Fruit fly (Drosophila melanogaster): ENCODE results near the gene CG17292.

CG17292 gene

DNA sequence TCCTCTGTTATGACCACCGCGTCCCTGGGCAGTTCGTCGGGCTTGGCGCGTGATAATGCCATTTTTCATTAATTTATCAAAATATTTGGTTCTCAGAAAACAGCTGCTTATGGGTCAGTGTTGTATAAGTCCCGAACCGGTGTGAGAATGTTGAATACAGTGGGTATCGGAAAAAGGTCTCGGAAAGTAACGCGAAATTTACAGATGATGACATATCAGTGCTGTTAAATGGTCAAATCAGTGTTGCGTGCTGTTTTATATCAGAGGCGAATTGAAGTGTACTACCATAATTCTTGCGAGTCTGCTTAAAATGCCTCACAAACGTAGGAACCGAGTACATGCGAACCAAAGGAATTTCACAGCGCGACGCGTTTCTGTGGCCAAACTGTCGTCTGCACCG lies 12.4 kb downstream of the CG17292 start, which contains the start of the genes CG13392 and Rcd4 (continued):
- peak; percentile 38 for TF ChIP-seq corto (GFP tag; optimal IDR thresholded peaks at IDR 0.05)
- TF ChIP-seq NfI (GFP tag; optimal IDR thresholded peaks at IDR 0.05): peak; percentile 72
- no peak for TF ChIP-seq pan (optimal IDR thresholded peaks at IDR 0.05)
- TF ChIP-seq pan (GFP tag; optimal IDR thresholded peaks at IDR 0.05 in 1 of 2, IDR thresholded peaks at IDR 0.05 in 1 of 2): peak in 1 of 2 experiments; percentile 58
- no peak for TF ChIP-seq CG13123 (GFP tag; optimal IDR thresholded peaks at IDR 0.05)
- TF ChIP-seq Med (GFP tag): peak; percentile 97
- TF ChIP-seq Taf1 (GFP tag; IDR thresholded peaks at IDR 0.05): peak; percentile 58
- TF ChIP-seq NK7.1 (GFP tag; optimal IDR thresholded peaks at IDR 0.05): peak; percentile 23
- peak; percentile 79 for TF ChIP-seq CG4282 (GFP tag; optimal IDR thresholded peaks at IDR 0.05)
- peak; percentile 32 for TF ChIP-seq CG6765 (GFP tag; optimal IDR thresholded peaks at IDR 0.05)
- peak; percentile 20 for TF ChIP-seq CG8924 (tag; optimal IDR thresholded peaks at IDR 0.05)
- peak; percentile 71 for TF ChIP-seq Mad (GFP tag; optimal IDR thresholded peaks at IDR 0.05)
- TF ChIP-seq CG12104 (GFP tag; optimal IDR thresholded peaks at IDR 0.05): no peak
- TF ChIP-seq insv (GFP tag; optimal IDR thresholded peaks at IDR 0.05): peak in 1 of 2 experiments; percentile 42
- TF ChIP-seq abd-A (tag; optimal IDR thresholded peaks at IDR 0.05): peak; percentile 31
- no peak for TF ChIP-seq hth (optimal IDR thresholded peaks at IDR 0.05)
- no peak for TF ChIP-seq CG10654 (GFP tag; optimal IDR thresholded peaks at IDR 0.05)
- peak; percentile 63 for TF ChIP-seq pb (GFP tag; optimal IDR thresholded peaks at IDR 0.05)
- TF ChIP-seq CG2120 (GFP tag; optimal IDR thresholded peaks at IDR 0.05): peak; percentile 88
- TF ChIP-seq GATAe (GFP tag; conservative IDR thresholded peaks at IDR 0.05): no peak
- peak; percentile 54 for TF ChIP-seq unc-4 (GFP tag; IDR thresholded peaks at IDR 0.05; ENCODE audit: partially characterized antibody)
- peak; percentile 7 for TF ChIP-seq phol (tag; optimal IDR thresholded peaks at IDR 0.05)
- peak; percentile 15; the same call in 1 of the 2 replicates for TF ChIP-seq CG32772 (GFP tag; IDR thresholded peaks at IDR 0.05)
- TF ChIP-seq CG10543 (GFP tag; optimal IDR thresholded peaks at IDR 0.05): peak; percentile 61
- TF ChIP-seq CG16813 (GFP tag; IDR thresholded peaks at IDR 0.05; ENCODE audit: partially characterized antibody): peak; percentile 57
- TF ChIP-seq Drgx (GFP tag; IDR thresholded peaks at IDR 0.05): peak; percentile 45; the same call in 1 of the 2 replicates
- TF ChIP-seq CG1602 (GFP tag; optimal IDR thresholded peaks at IDR 0.05): peak; percentile 7
- no peak for TF ChIP-seq pros (GFP tag; optimal IDR thresholded peaks at IDR 0.05)
- TF ChIP-seq lab (GFP tag; optimal IDR thresholded peaks at IDR 0.05): peak; percentile 87
- peak; percentile 51 for TF ChIP-seq nmo (GFP tag; optimal IDR thresholded peaks at IDR 0.05)
- TF ChIP-seq bab2 (GFP tag; optimal IDR thresholded peaks at IDR 0.05): peak; percentile 76
- peak; percentile 7 for TF ChIP-seq gem (tag; optimal IDR thresholded peaks at IDR 0.05)
- peak; percentile 62 for TF ChIP-seq schlank (tag; optimal IDR thresholded peaks at IDR 0.05)
- TF ChIP-seq CG8281 (tag; optimal IDR thresholded peaks at IDR 0.05): no peak
- TF ChIP-seq ap (GFP tag; IDR thresholded peaks at IDR 0.05): no peak
- peak; percentile 70 for TF ChIP-seq CG12155 (GFP tag; optimal IDR thresholded peaks at IDR 0.05)
- peak; percentile 33 for TF ChIP-seq Dp (GFP tag; optimal IDR thresholded peaks at IDR 0.05)
- peak; percentile 78 for TF ChIP-seq Hmr (GFP tag; optimal IDR thresholded peaks at IDR 0.05)
- peak; percentile 57 for TF ChIP-seq H2.0 (GFP tag; IDR thresholded peaks at IDR 0.05)
- no peak for TF ChIP-seq CG32767 (GFP tag; IDR thresholded peaks at IDR 0.05)

DNA sequence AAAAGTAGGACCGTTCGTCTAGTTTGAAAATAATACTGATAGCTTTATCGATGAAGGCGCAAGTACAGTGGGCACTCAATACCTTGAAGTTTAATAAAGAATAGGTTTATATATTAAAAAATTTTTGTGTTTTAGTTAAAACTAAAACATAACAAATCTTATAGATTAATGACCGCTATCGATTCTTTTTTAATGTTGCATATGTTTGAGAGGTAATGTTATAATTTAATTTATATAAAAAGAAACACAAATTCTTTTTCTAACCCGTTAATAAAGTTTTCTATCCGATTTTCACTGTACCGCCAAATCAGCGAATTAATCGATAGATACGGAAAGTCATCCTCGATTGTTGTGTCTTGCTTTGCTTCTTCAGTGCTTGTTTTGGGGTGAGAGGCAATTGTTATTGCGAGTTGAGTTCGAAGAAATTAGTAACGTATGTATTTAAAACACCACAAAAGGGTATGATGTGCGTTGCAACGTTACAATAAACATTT lies 13.9 kb downstream of the CG17292 start, which contains the start of the genes Dad1 and CG13384:
Dad1 (minus strand) TSS at position 30 of the 494 bp plus-strand sequence.
CG13384 (plus strand) TSS at position 348 of the 494 bp plus-strand sequence.
- TF ChIP-seq aop (GFP tag; IDR thresholded peaks at IDR 0.05) (no peak), al (GFP tag; IDR thresholded peaks at IDR 0.05) (peak; percentile 95), Hey (tag; optimal IDR thresholded peaks at IDR 0.05) (no peak), CG13287 (GFP tag; IDR thresholded peaks at IDR 0.05; ENCODE audit: partially characterized antibody) (peak; percentile 50), CG17802 (tag; optimal IDR thresholded peaks at IDR 0.05) (peak; percentile 28), CG33213 (GFP tag; optimal IDR thresholded peaks at IDR 0.05) (no peak), CG18599 (GFP tag; optimal IDR thresholded peaks at IDR 0.05) (peak; percentile 96), CG30403 (GFP tag; optimal IDR thresholded peaks at IDR 0.05) (peak; percentile 96), CG4328 (GFP tag; optimal IDR thresholded peaks at IDR 0.05) (peak; percentile 89), CG2678 (tag; optimal IDR thresholded peaks at IDR 0.05) (peak; percentile 97), Hsf (GFP tag; optimal IDR thresholded peaks at IDR 0.05) (peak; percentile 90), Doc2 (GFP tag; IDR thresholded peaks at IDR 0.05) (0 out of 2 replicates have a peak, but pooled peaks have one; percentile 22), jing (GFP tag; optimal IDR thresholded peaks at IDR 0.05) (no peak)
